Fruit fly (Drosophila melanogaster) whole organism, embryonic: ENCODE data around the gene Ir25a.
A peak's percentile ranks its signal among the peaks of the same experiment; 100 is the strongest.

ENCODE experiments used
- BEAF-32 ChIP-seq: fragments of 200-800 bp; sonication (Bioruptor generic); optimal IDR thresholded peaks from 3 replicates; lab custom pipeline; 2017; ENCODE audit warnings: missing biosample characterization, missing genetic modification characterization, mild to moderate bottlenecking, moderate library complexity, missing genetic modification reagents
- CG10267 ChIP-seq: fragments of 200-800 bp; sonication (Bioruptor generic); optimal IDR thresholded peaks from 2 replicates; lab custom pipeline; 2018; ENCODE audit warnings: missing biosample characterization, mild to moderate bottlenecking, missing genetic modification characterization, moderate library complexity
- CG10274 ChIP-seq: fragments of 200-800 bp; sonication (Bioruptor generic); optimal IDR thresholded peaks from 3 replicates; lab custom pipeline; 2017; ENCODE audit warnings: missing biosample characterization, mild to moderate bottlenecking, missing genetic modification characterization
- CG10321 ChIP-seq: fragments of 200-800 bp; sonication (Bioruptor generic); IDR thresholded peaks from 2 replicates; pipeline ENCODE4 v1.3.6; 2022; ENCODE audit warnings: missing biosample characterization, missing genetic modification characterization
- CG10543 ChIP-seq: fragments of 200-800 bp; sonication (Bioruptor generic); optimal IDR thresholded peaks from 3 replicates; lab custom pipeline; 2017; ENCODE audit warnings: missing biosample characterization, mild to moderate bottlenecking, missing genetic modification characterization, moderate library complexity
- CG12155 ChIP-seq: fragments of 200-800 bp; sonication (Bioruptor generic); optimal IDR thresholded peaks from 3 replicates; lab custom pipeline; 2016; ENCODE audit warnings: missing biosample characterization, missing genetic modification characterization
- CG13287 ChIP-seq: fragments of 200-800 bp; sonication (Bioruptor generic); IDR thresholded peaks from 2 replicates; pipeline ENCODE4 v1.3.6; 2022; ENCODE audit warnings: missing biosample characterization, missing genetic modification characterization; ENCODE audit not compliant: partially characterized antibody
- CG17802 ChIP-seq: fragments of 200-800 bp; sonication (Bioruptor generic); optimal IDR thresholded peaks from 2 replicates; lab custom pipeline; 2018; ENCODE audit warnings: missing biosample characterization, mild to moderate bottlenecking, missing genetic modification characterization, moderate library complexity
- CG18262 ChIP-seq: fragments of 200-800 bp; optimal IDR thresholded peaks from 3 replicates; lab custom pipeline; 2019; ENCODE audit warnings: missing biosample characterization, mild to moderate bottlenecking, missing genetic modification characterization, moderate library complexity
- CG3065 ChIP-seq: fragments of 200-800 bp; sonication (Bioruptor generic); optimal IDR thresholded peaks from 2 replicates; lab custom pipeline; 2016; ENCODE audit warnings: missing biosample characterization, missing genetic modification characterization
- CG33213 ChIP-seq: fragments of 200-800 bp; sonication (Bioruptor generic); optimal IDR thresholded peaks from 3 replicates; lab custom pipeline; 2016; ENCODE audit warnings: missing biosample characterization, missing genetic modification characterization
- CG34376 ChIP-seq: fragments of 200-800 bp; sonication (Bioruptor generic); optimal IDR thresholded peaks from 2 replicates; lab custom pipeline; 2018; ENCODE audit warnings: missing biosample characterization, mild to moderate bottlenecking, missing genetic modification characterization
- CG4360 ChIP-seq: fragments of 200-800 bp; sonication (Bioruptor generic); IDR thresholded peaks from 2 replicates; pipeline ENCODE4 v1.3.6; 2022; ENCODE audit warnings: missing biosample characterization, missing genetic modification characterization
- CG6689 ChIP-seq: fragments of 200-800 bp; sonication (Bioruptor generic); IDR thresholded peaks from 2 replicates; pipeline ENCODE4 v1.3.6; 2022; ENCODE audit warnings: missing biosample characterization, missing genetic modification characterization
- CG6791 ChIP-seq: fragments of 200-800 bp; sonication (Bioruptor generic); IDR thresholded peaks from 3 replicates; pipeline ENCODE4 v1.3.6; 2022; ENCODE audit warnings: missing biosample characterization, missing genetic modification characterization; ENCODE audit not compliant: partially characterized antibody
- D19B ChIP-seq: fragments of 200-800 bp; sonication (Bioruptor generic); optimal IDR thresholded peaks from 2 replicates; lab custom pipeline; 2017; ENCODE audit warnings: missing biosample characterization, mild to moderate bottlenecking, missing genetic modification characterization
- Dref ChIP-seq: fragments of 200-800 bp; sonication (Bioruptor generic); IDR thresholded peaks from 2 replicates; pipeline ENCODE4 v1.3.6; 2022; ENCODE audit warnings: missing biosample characterization, missing genetic modification characterization
- Ets97D ChIP-seq: fragments of 200-800 bp; sonication (Bioruptor generic); optimal IDR thresholded peaks from 3 replicates; lab custom pipeline; 2016; ENCODE audit warnings: missing biosample characterization, missing genetic modification characterization
- Gsc ChIP-seq: fragments of 200-800 bp; sonication (Bioruptor generic); IDR thresholded peaks from 2 replicates; pipeline ENCODE4 v1.3.6; 2022; ENCODE audit warnings: missing biosample characterization, missing genetic modification characterization
- Lhr ChIP-seq: fragments of 200-800 bp; sonication (Bioruptor generic); optimal IDR thresholded peaks from 3 replicates; lab custom pipeline; 2017; ENCODE audit warnings: mild to moderate bottlenecking, missing biosample characterization, missing genetic modification reagents, missing genetic modification characterization
- Med ChIP-seq: fragments of 200-800 bp; sonication (Bioruptor generic); peaks from one replicate; lab custom pipeline; 2016; ENCODE audit warnings: missing biosample characterization, missing genetic modification characterization, mild to moderate bottlenecking, inconsistent platforms, moderate library complexity
- Myb ChIP-seq: fragments of 200-800 bp; sonication (Bioruptor generic); optimal IDR thresholded peaks from 2 replicates; lab custom pipeline; 2016; ENCODE audit warnings: missing biosample characterization, missing genetic modification characterization
- Neu2 ChIP-seq: fragments of 200-800 bp; sonication (Bioruptor generic); optimal IDR thresholded peaks from 3 replicates; lab custom pipeline; 2016; ENCODE audit warnings: missing biosample characterization, missing genetic modification characterization, borderline replicate concordance
- Nf-YB ChIP-seq: fragments of 200-800 bp; sonication (Bioruptor generic); optimal IDR thresholded peaks from 3 replicates; lab custom pipeline; 2019; ENCODE audit warnings: missing biosample characterization, mild to moderate bottlenecking, missing genetic modification characterization, moderate library complexity
- NfI ChIP-seq: fragments of 200-800 bp; sonication (Bioruptor generic); optimal IDR thresholded peaks from 3 replicates; lab custom pipeline; 2018; ENCODE audit warnings: missing biosample characterization, mild to moderate bottlenecking, missing genetic modification characterization, moderate library complexity
- Pdp1 ChIP-seq, 2 experiments: fragments of 200-800 bp; sonication (Bioruptor generic); optimal IDR thresholded peaks; 3 replicates each; lab custom pipeline; 2016; ENCODE audit warnings: missing biosample characterization in 2 of 2, missing genetic modification characterization in 2 of 2, mild to moderate bottlenecking in 1 of 2, moderate library complexity in 1 of 2
- Sin3A ChIP-seq: fragments of >200 bp; optimal IDR thresholded peaks from 2 replicates; lab custom pipeline; 2018
- Sry-δ ChIP-seq: fragments of 200-800 bp; sonication (Bioruptor generic); optimal IDR thresholded peaks from 2 replicates; lab custom pipeline; 2016; ENCODE audit warnings: missing biosample characterization, missing genetic modification characterization
- Ssrp ChIP-seq: fragments of 200-800 bp; sonication (Bioruptor generic); optimal IDR thresholded peaks from 2 replicates; lab custom pipeline; 2018; ENCODE audit warnings: missing biosample characterization, mild to moderate bottlenecking, missing genetic modification characterization, moderate library complexity
- Stat92E ChIP-seq, 3 experiments: fragments of >200 bp in 2 of 3; fragments of 200-800 bp in 1 of 3; sonication (Bioruptor generic) in 1 of 3; optimal IDR thresholded peaks; 2 replicates each; lab custom pipeline; 2017 to 2019; ENCODE audit warnings: missing biosample characterization in 3 of 3, missing genetic modification characterization in 3 of 3, mild to moderate bottlenecking in 1 of 3, moderate library complexity in 1 of 3
- Xrp1 ChIP-seq: fragments of 200-800 bp; sonication (Bioruptor generic); IDR thresholded peaks from 2 replicates; pipeline ENCODE4 v1.3.6; 2022; ENCODE audit warnings: missing biosample characterization, missing genetic modification characterization
- ara ChIP-seq: fragments of 200-800 bp; sonication (Bioruptor generic); IDR thresholded peaks from 2 replicates; pipeline ENCODE4 v1.3.6; 2022; ENCODE audit warnings: missing biosample characterization, missing genetic modification characterization
- exex ChIP-seq: fragments of 200-800 bp; sonication (Bioruptor generic); optimal IDR thresholded peaks from 4 replicates; lab custom pipeline; 2018; ENCODE audit warnings: missing biosample characterization, mild to moderate bottlenecking, missing genetic modification characterization, moderate library complexity
- gfzf ChIP-seq: fragments of 200-800 bp; sonication (Bioruptor generic); optimal IDR thresholded peaks from 2 replicates; lab custom pipeline; 2016; ENCODE audit warnings: missing biosample characterization, mild to moderate bottlenecking, missing genetic modification characterization, moderate library complexity
- insv ChIP-seq, 2 experiments: fragments of 200-800 bp; sonication (Bioruptor generic); optimal IDR thresholded peaks; 3 replicates each; lab custom pipeline; 2016 to 2018; ENCODE audit warnings: missing biosample characterization in 2 of 2, missing genetic modification characterization in 2 of 2
- inv ChIP-seq: fragments of 200-800 bp; sonication (Bioruptor generic); IDR thresholded peaks from 2 replicates; pipeline ENCODE4 v1.3.6; 2022; ENCODE audit warnings: missing biosample characterization, missing genetic modification characterization; ENCODE audit not compliant: partially characterized antibody
- jigr1 ChIP-seq: fragments of 200-800 bp; sonication (Bioruptor generic); IDR thresholded peaks from 3 replicates; pipeline ENCODE4 v1.3.6; 2022; ENCODE audit warnings: missing biosample characterization, missing genetic modification characterization
- knrl ChIP-seq: fragments of 200-800 bp; sonication (Bioruptor generic); IDR thresholded peaks from 3 replicates; pipeline ENCODE4 v1.3.6; 2022; ENCODE audit warnings: missing biosample characterization, missing genetic modification characterization; ENCODE audit not compliant: partially characterized antibody
- mld ChIP-seq: fragments of 200-800 bp; sonication (Bioruptor generic); IDR thresholded peaks from 3 replicates; pipeline ENCODE4 v1.3.6; 2022; ENCODE audit warnings: missing biosample characterization, missing genetic modification characterization; ENCODE audit not compliant: partially characterized antibody
- nerfin-2 ChIP-seq: fragments of 200-800 bp; sonication (Bioruptor generic); IDR thresholded peaks from 2 replicates; pipeline ENCODE4 v1.3.6; 2022; ENCODE audit warnings: missing biosample characterization, missing genetic modification characterization; ENCODE audit not compliant: partially characterized antibody
- org-1 ChIP-seq: fragments of 200-800 bp; sonication (Bioruptor generic); optimal IDR thresholded peaks from 2 replicates; lab custom pipeline; 2017; ENCODE audit warnings: missing biosample characterization, missing genetic modification characterization
- schlank ChIP-seq: fragments of 200-800 bp; sonication (Bioruptor generic); optimal IDR thresholded peaks from 2 replicates; lab custom pipeline; 2018; ENCODE audit warnings: missing biosample characterization, mild to moderate bottlenecking, missing genetic modification characterization
- slp2 ChIP-seq: fragments of 200-800 bp; sonication (Bioruptor generic); optimal IDR thresholded peaks from 2 replicates; lab custom pipeline; 2016; ENCODE audit warnings: missing biosample characterization, missing genetic modification characterization
- stwl ChIP-seq: fragments of 200-800 bp; sonication (Bioruptor generic); optimal IDR thresholded peaks from 3 replicates; lab custom pipeline; 2018; ENCODE audit warnings: missing biosample characterization, mild to moderate bottlenecking, missing genetic modification characterization, moderate library complexity
- sug ChIP-seq: fragments of 200-800 bp; optimal IDR thresholded peaks from 2 replicates; lab custom pipeline; 2019; ENCODE audit warnings: missing biosample characterization, mild to moderate bottlenecking, missing genetic modification characterization, moderate library complexity
- tgo ChIP-seq: fragments of 200-800 bp; sonication (Bioruptor generic); IDR thresholded peaks from 3 replicates; pipeline ENCODE4 v1.3.6; 2022; ENCODE audit warnings: missing biosample characterization, missing genetic modification characterization
- tin ChIP-seq: fragments of 200-800 bp; sonication (Bioruptor generic); optimal IDR thresholded peaks from 3 replicates; lab custom pipeline; 2016; ENCODE audit warnings: missing biosample characterization, missing genetic modification characterization
- tna ChIP-seq: fragments of 200-800 bp; sonication (Bioruptor generic); IDR thresholded peaks from 2 replicates; pipeline ENCODE4 v1.3.6; 2022; ENCODE audit warnings: missing biosample characterization, missing genetic modification characterization; ENCODE audit not compliant: partially characterized antibody
- tx ChIP-seq: fragments of 200-800 bp; sonication (Bioruptor generic); optimal IDR thresholded peaks from 2 replicates; lab custom pipeline; 2016; ENCODE audit warnings: missing biosample characterization, missing genetic modification characterization

The Ir25a gene

DNA sequence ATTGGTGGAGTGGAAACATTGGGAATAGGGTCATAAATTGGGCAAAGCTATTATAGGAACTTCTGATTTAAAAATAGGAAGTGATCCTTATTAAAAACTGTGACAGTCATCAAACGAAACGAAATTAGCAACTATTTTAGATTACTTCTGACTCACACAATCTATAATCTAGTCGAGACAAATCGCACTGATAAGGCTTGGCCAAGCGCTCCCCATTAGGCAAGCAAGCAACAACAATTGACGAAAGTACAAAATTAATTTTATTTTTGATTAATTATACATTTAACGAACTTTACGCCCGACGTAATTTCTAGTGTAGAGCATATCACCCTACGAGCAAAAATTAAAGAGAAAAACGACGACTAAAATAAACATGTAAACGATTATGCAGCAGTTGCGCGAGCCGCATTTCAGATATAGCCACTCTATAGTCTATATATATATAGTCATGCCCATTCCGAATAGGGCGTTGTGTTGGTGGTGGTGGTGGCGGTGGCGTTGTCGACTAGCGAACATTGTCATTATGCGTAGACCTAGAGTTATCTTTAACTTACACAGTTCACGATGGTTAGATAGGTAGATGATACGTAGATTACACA lies at the start of gene Ir25a:
Ir25a (minus strand) TSS at position 210 of the 599 bp plus-strand sequence.
- TF ChIP-seq Ets97D (GFP tag; lab: Kevin White, UChicago) (no peak), nerfin-2 (GFP tag; lab: Robert Waterston, UW) (no peak), gfzf (GFP tag; lab: Kevin White, UChicago) (no peak), CG10274 (no peak), Pdp1 (GFP tag; optimal IDR thresholded peaks at IDR 0.05; lab: Kevin White, UChicago) (peak in 1 of 2 experiments; percentile 71), D19B (GFP tag; lab: Kevin White, UChicago) (no peak), Med (peak; percentile 58), Myb (GFP tag; lab: Kevin White, UChicago) (no peak), sug (peak; percentile 20), Ssrp (tag; lab: Kevin White, UChicago) (no peak), tgo (GFP tag; lab: Robert Waterston, UW) (no peak), Dref (GFP tag; lab: Robert Waterston, UW) (no peak), CG17802 (tag; lab: Kevin White, UChicago) (no peak), Xrp1 (no peak), org-1 (GFP tag; lab: Kevin White, UChicago) (no peak), CG3065 (GFP tag; lab: Kevin White, UChicago) (no peak), CG10543 (GFP tag; lab: Kevin White, UChicago) (no peak), CG12155 (GFP tag; lab: Kevin White, UChicago) (no peak), ara (no peak), exex (tag; lab: Kevin White, UChicago) (peak; percentile 80), CG6689 (GFP tag; lab: Robert Waterston, UW) (no peak), inv (GFP tag; lab: Robert Waterston, UW) (no peak), Sin3A (lab: Kevin White, UChicago) (no peak), Neu2 (GFP tag; lab: Kevin White, UChicago) (no peak), jigr1 (no peak), tin (GFP tag; lab: Kevin White, UChicago) (no peak), NfI (GFP tag; lab: Kevin White, UChicago) (no peak)

DNA sequence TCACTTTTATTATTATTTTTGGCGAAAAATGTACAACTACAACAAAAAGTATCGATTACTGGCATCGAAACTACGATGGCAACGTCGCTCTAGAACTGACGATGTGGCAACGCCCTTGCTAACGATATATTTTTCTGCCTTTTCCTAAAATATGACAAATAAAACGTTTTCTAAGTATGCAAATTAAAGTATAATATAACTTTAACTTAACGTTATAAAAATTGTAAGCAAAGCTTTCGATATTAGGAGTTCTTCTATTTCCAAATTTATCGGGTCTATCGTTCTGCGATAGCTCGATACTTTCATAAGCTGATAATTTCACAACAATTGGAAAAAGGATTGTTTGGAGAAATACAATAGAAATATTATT lies 47.9 kb upstream of the Ir25a start, which contains the start of the genes Cf2 and CG3008:
Cf2 (minus strand) TSS at position 85 of the 370 bp plus-strand sequence.
CG3008 (plus strand) TSS at position 276 of the 370 bp plus-strand sequence.
- no peak for TF ChIP-seq schlank (tag; lab: Kevin White, UChicago)
- peak; percentile 89 for TF ChIP-seq CG13287
- TF ChIP-seq tna (GFP tag; lab: Robert Waterston, UW): peak; percentile 70; the same call in 1 of the 2 replicates
- peak; percentile 60; the same call in 1 of the 2 replicates for TF ChIP-seq CG4360
- TF ChIP-seq CG10267 (tag; lab: Kevin White, UChicago): peak; percentile 64
- TF ChIP-seq CG10321 (GFP tag; lab: Robert Waterston, UW): no peak
- no peak for TF ChIP-seq Nf-YB
- peak; percentile 92 for TF ChIP-seq BEAF-32
- TF ChIP-seq CG33213 (GFP tag; lab: Kevin White, UChicago): peak; percentile 8
- no peak for TF ChIP-seq slp2 (GFP tag; lab: Kevin White, UChicago)
- peak; percentile 67 for TF ChIP-seq stwl (tag; lab: Kevin White, UChicago)
- TF ChIP-seq tx (GFP tag; lab: Kevin White, UChicago): no peak
- TF ChIP-seq Myb (GFP tag; lab: Kevin White, UChicago): peak; percentile 33
- no peak for TF ChIP-seq Gsc (GFP tag; lab: Robert Waterston, UW)
- TF ChIP-seq Lhr: peak; percentile 14
- peak; percentile 52; the same call in 1 of the 3 replicates for TF ChIP-seq mld (GFP tag; lab: Robert Waterston, UW)
- TF ChIP-seq knrl: peak; percentile 90
- TF ChIP-seq Sry-δ (GFP tag; lab: Kevin White, UChicago): peak; percentile 93
- no peak for TF ChIP-seq CG34376
- peak; percentile 12 for TF ChIP-seq CG18262 (tag; lab: Kevin White, UChicago)
- TF ChIP-seq insv (GFP tag; optimal IDR thresholded peaks at IDR 0.05; lab: Kevin White, UChicago): no peak
- no peak for TF ChIP-seq Stat92E (GFP tag; optimal IDR thresholded peaks at IDR 0.05; lab: Kevin White, UChicago)
- peak; percentile 77 for TF ChIP-seq CG6791 (GFP tag; lab: Robert Waterston, UW)
